Worm (Caenorhabditis elegans): ENCODE measurements around the gene F14H3.12.
"Not testable (repeated sequence)": the region's sequence is repeated elsewhere in the genome, so short reads cannot be mapped to it uniquely, and the experiment has no call there.

Gene F14H3.12

ce11 chrV:16071167-16071566 is 4.0 kb downstream of the F14H3.12 start, which contains the start of gene nhr-176:
Gene nhr-176 (plus strand): TSS chrV:16071325.
- no peak for TF ChIP-seq unc-62 (GFP tag; optimal IDR thresholded peaks at IDR 0.05)

- no peak for TF ChIP-seq unc-62 (GFP tag; optimal IDR thresholded peaks at IDR 0.05)
Observed at ce11 chrV:16068938-16069337, 6.2 kb downstream of the F14H3.12 start, which contains the start of gene cyp-35D1. Gene cyp-35D1 (plus strand): TSS chrV:16069238.

- TF ChIP-seq unc-62 (GFP tag; optimal IDR thresholded peaks at IDR 0.05) = no peak
Observed at ce11 chrV:16062788-16063187, 12.3 kb downstream of the F14H3.12 start, which contains the start of gene F14H3.14. Gene F14H3.14 (minus strand): TSS chrV:16062888.

- TF ChIP-seq unc-62 (GFP tag; optimal IDR thresholded peaks at IDR 0.05) = no peak
Observed at ce11 chrV:16061993-16062392, 13.1 kb downstream of the F14H3.12 start, which contains the start of gene fbxa-100. Gene fbxa-100 (minus strand): TSS chrV:16062093.

- no peak for TF ChIP-seq unc-62 (GFP tag; optimal IDR thresholded peaks at IDR 0.05)
Observed at ce11 chrV:16060135-16060534, 15.0 kb downstream of the F14H3.12 start, which contains the start of gene F14H3.15. Gene F14H3.15 (minus strand): TSS chrV:16060235.

ce11 chrV:16058872-16059271 is 16.3 kb downstream of the F14H3.12 start, which contains the start of gene F14H3.6:
Gene F14H3.6 (minus strand): TSS chrV:16058893.
- no peak for TF ChIP-seq unc-62 (GFP tag; optimal IDR thresholded peaks at IDR 0.05)

- no peak for TF ChIP-seq unc-62 (GFP tag; optimal IDR thresholded peaks at IDR 0.05)
Observed at ce11 chrV:16057010-16057463, 18.1 kb downstream of the F14H3.12 start, which contains the start of gene F14H3.5. Gene F14H3.5 (minus strand): TSS chrV:16057060.

ce11 chrV:16055031-16055430 is 20.1 kb downstream of the F14H3.12 start, which contains the start of gene F14H3.4:
Gene F14H3.4 (minus strand): TSS chrV:16055072.
- no peak for TF ChIP-seq unc-62 (GFP tag; optimal IDR thresholded peaks at IDR 0.05)

- TF ChIP-seq unc-62 (GFP tag; optimal IDR thresholded peaks at IDR 0.05) = no peak
Observed at ce11 chrV:16053373-16053772, 21.8 kb downstream of the F14H3.12 start, which contains the start of gene F14H3.3. Gene F14H3.3 (minus strand): TSS chrV:16053473.

ce11 chrV:16049177-16049576 is 25.9 kb downstream of the F14H3.12 start, which contains the start of gene best-12:
Gene best-12 (plus strand): TSS chrV:16049477.
- TF ChIP-seq unc-62 (GFP tag; optimal IDR thresholded peaks at IDR 0.05) = no peak

ce11 chrV:16047508-16047907 is 27.6 kb downstream of the F14H3.12 start, which contains the start of gene str-198:
Gene str-198 (plus strand): TSS chrV:16047808.
- TF ChIP-seq unc-62 (GFP tag; optimal IDR thresholded peaks at IDR 0.05) = no peak

- no peak for TF ChIP-seq unc-62 (GFP tag; optimal IDR thresholded peaks at IDR 0.05)
Observed at ce11 chrV:16047052-16047451, 28.1 kb downstream of the F14H3.12 start.

ce11 chrV:16046573-16046972 is 28.6 kb downstream of the F14H3.12 start, which contains the start of gene ZK285.2:
Gene ZK285.2 (plus strand): TSS chrV:16046873.
- TF ChIP-seq unc-62 (GFP tag; optimal IDR thresholded peaks at IDR 0.05) = no peak

- no peak for TF ChIP-seq unc-62 (GFP tag; optimal IDR thresholded peaks at IDR 0.05)
Observed at ce11 chrV:16045837-16046236, 29.3 kb downstream of the F14H3.12 start, which contains the start of gene T10C6.15. Gene T10C6.15 (minus strand): TSS chrV:16045940.

ce11 chrV:16043686-16044085 is 31.4 kb downstream of the F14H3.12 start:
- TF ChIP-seq unc-62 (GFP tag; optimal IDR thresholded peaks at IDR 0.05) = no peak

ce11 chrV:16042743-16043014 is 32.4 kb downstream of the F14H3.12 start:
- no peak for TF ChIP-seq unc-62 (GFP tag; optimal IDR thresholded peaks at IDR 0.05)

ce11 chrV:16041925-16042742 is 33.0 kb downstream of the F14H3.12 start, which contains the start of the genes his-2 and his-1:
Gene his-2 (minus strand): TSS chrV:16042283.
Gene his-1 (plus strand): TSS chrV:16042520.
- not testable (repeated sequence) for TF ChIP-seq unc-62 (GFP tag; optimal IDR thresholded peaks at IDR 0.05)
